Worm (Caenorhabditis elegans) whole organism, early embryonic: Measurements from ENCODE around the gene C08F1.10.
"Not testable (repeated sequence)": the region's sequence is repeated elsewhere in the genome, so short reads cannot be mapped to it uniquely, and the experiment has no call there.

Experiments
- B0310.2 ChIP-seq: sonication (generic microtip); optimal IDR thresholded peaks from 2 replicates; lab custom pipeline; 2016; ENCODE audit warnings: mild to moderate bottlenecking, missing genetic modification characterization, missing compliant biosample characterization
- F13C5.2 ChIP-seq: sonication (generic microtip); optimal IDR thresholded peaks from 2 replicates; lab custom pipeline; 2017; ENCODE audit warnings: mild to moderate bottlenecking, missing genetic modification characterization, inconsistent platforms, missing compliant biosample characterization
- aly-1 ChIP-seq: sonication (generic microtip); optimal IDR thresholded peaks from 2 replicates; lab custom pipeline; 2016; ENCODE audit warnings: missing genetic modification characterization, missing compliant biosample characterization
- ama-1 ChIP-seq: fragments of 150-350 bp; optimal IDR thresholded peaks from 2 replicates; lab custom pipeline; 2014
- ceh-13 ChIP-seq: fragments of 200-800 bp; sonication (Bioruptor generic); optimal IDR thresholded peaks from 2 replicates; lab custom pipeline; 2018; ENCODE audit warnings: mild to moderate bottlenecking, missing genetic modification characterization, missing compliant biosample characterization
- ceh-36 ChIP-seq: sonication (generic microtip); optimal IDR thresholded peaks from 2 replicates; lab custom pipeline; 2016; ENCODE audit warnings: missing genetic modification characterization, inconsistent platforms, missing compliant biosample characterization
- ets-7 ChIP-seq: sonication (generic microtip); optimal IDR thresholded peaks from 2 replicates; lab custom pipeline; 2016; ENCODE audit warnings: missing genotype, missing genetic modification characterization, missing compliant biosample characterization
- flt-1 ChIP-seq: fragments of 200-800 bp; sonication (Bioruptor generic); IDR thresholded peaks from 2 replicates; pipeline ENCODE4 v1.3.6; 2022; ENCODE audit warnings: missing genetic modification characterization, missing compliant biosample characterization
- hmbx-1 ChIP-seq: sonication (generic microtip); optimal IDR thresholded peaks from 2 replicates; lab custom pipeline; 2016; ENCODE audit warnings: mild to moderate bottlenecking, missing genetic modification characterization, missing compliant biosample characterization
- hmg-4 ChIP-seq: fragments of 200-800 bp; sonication (Bioruptor generic); optimal IDR thresholded peaks from 2 replicates; lab custom pipeline; 2018; ENCODE audit warnings: mild to moderate bottlenecking, missing genetic modification characterization, missing compliant biosample characterization
- hnd-1 ChIP-seq: sonication (generic microtip); optimal IDR thresholded peaks from 2 replicates; lab custom pipeline; 2016; ENCODE audit warnings: missing genetic modification characterization, missing compliant biosample characterization
- pes-1 ChIP-seq: fragments of 200-800 bp; sonication (Bioruptor generic); IDR thresholded peaks from 2 replicates; pipeline ENCODE4 v1.3.6; 2022; ENCODE audit warnings: missing genetic modification reagents, missing genetic modification characterization, missing compliant biosample characterization
- scrt-1 ChIP-seq: fragments of 200-800 bp; sonication (Bioruptor generic); IDR thresholded peaks from 2 replicates; pipeline ENCODE4 v1.3.6; 2022; ENCODE audit warnings: missing genetic modification characterization, missing compliant biosample characterization
- sea-1 ChIP-seq: fragments of 200-800 bp; sonication (Bioruptor generic); conservative IDR thresholded peaks from 2 replicates; pipeline ENCODE4 v1.3.6; 2022; ENCODE audit warnings: missing genetic modification characterization, missing compliant biosample characterization
- tbx-11 ChIP-seq: fragments of 200-800 bp; sonication (Bioruptor generic); IDR thresholded peaks from 2 replicates; pipeline ENCODE4 v1.3.6; 2022; ENCODE audit warnings: missing genetic modification characterization, missing compliant biosample characterization
- tbx-37 ChIP-seq: fragments of 200-800 bp; sonication (Bioruptor generic); conservative IDR thresholded peaks from 2 replicates; pipeline ENCODE4 v1.3.6; 2022; ENCODE audit warnings: missing genetic modification reagents, missing genetic modification characterization, missing compliant biosample characterization
- tra-4 ChIP-seq: sonication (generic microtip); optimal IDR thresholded peaks from 2 replicates; lab custom pipeline; 2017; ENCODE audit warnings: missing genetic modification characterization, missing compliant biosample characterization

Gene C08F1.10

ce11 chrII:1786209-1786608 lies at the start of gene C08F1.10:
Gene C08F1.10, minus strand, starts transcription at chrII:1786309.
- TF ChIP-seq F13C5.2 (tag; lab: Kevin White, UChicago): no peak
- TF ChIP-seq pes-1 (GFP tag; lab: Robert Waterston, UW): no peak
- no peak for TF ChIP-seq tra-4 (tag; lab: Kevin White, UChicago)
- no peak for TF ChIP-seq flt-1
- no peak for TF ChIP-seq tbx-37 (GFP tag; lab: Robert Waterston, UW)

DNA sequence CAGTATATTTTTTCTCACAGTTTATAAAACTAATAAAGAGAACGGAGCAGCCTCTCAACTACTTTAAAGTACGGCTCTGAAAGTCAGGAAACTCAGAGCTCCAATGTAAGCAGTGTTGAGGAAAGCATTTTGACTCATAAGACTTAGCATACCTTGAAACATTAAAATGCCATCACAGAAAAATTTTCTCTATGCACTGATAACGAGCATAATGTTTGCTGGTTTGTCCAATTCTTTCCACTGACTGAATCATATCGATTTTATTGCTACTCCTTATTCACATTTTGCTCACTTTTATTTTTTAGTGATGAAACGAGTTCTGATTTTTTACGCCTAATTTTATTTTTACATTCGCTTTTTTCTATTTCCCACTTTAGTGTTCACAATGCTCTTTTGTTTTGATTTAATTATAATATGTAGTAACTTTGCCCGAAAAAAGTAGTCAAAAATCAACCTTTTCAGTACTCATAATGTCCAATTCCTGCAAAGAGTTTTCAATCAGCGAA lies 45.8 kb upstream of the C08F1.10 start, which contains the start of gene math-39:
math-39 (plus strand) TSS at position 456 of the 506 bp plus-strand sequence.
- TF ChIP-seq tra-4 (tag; lab: Kevin White, UChicago): no peak
- no peak for TF ChIP-seq pes-1 (GFP tag; lab: Robert Waterston, UW)
- no peak for TF ChIP-seq B0310.2 (tag; lab: Kevin White, UChicago)
- TF ChIP-seq F13C5.2 (tag; lab: Kevin White, UChicago): no peak
- TF ChIP-seq aly-1 (tag; lab: Kevin White, UChicago): no peak
- TF ChIP-seq ceh-13 (GFP tag; lab: Kevin White, UChicago): no peak
- TF ChIP-seq ets-7 (tag; lab: Kevin White, UChicago): no peak
- no peak for TF ChIP-seq flt-1

DNA sequence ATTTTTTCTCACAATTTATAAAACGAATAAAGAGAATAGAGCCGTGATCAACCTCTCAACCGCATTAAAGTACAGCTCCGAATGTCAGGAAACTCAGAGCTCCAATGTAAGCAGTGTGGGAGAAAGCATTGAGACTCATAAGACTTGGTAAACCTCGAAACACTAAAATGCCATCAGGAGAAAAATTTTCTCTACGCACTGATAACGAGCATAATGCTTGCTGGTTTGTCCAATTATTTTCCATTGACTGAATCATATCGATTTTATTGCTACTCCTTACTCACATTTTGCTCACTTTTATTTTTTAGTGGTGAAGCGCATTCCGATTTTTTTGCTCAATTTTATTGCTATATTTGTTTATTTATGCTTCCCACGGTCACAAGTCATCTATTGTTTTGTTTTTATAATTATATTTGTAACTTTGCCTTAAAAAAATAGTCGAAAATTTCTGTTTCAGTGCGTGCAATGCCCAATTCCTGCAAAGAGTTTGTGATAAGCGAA lies 44.1 kb upstream of the C08F1.10 start, which contains the start of gene math-40:
math-40 (plus strand) TSS at position 451 of the 501 bp plus-strand sequence.
- TF ChIP-seq scrt-1: no peak
- no peak for TF ChIP-seq ama-1
- no peak for TF ChIP-seq tbx-37 (GFP tag; lab: Robert Waterston, UW)
- TF ChIP-seq aly-1 (tag; lab: Kevin White, UChicago): no peak
- no peak for TF ChIP-seq tbx-11
- TF ChIP-seq ceh-13 (GFP tag; lab: Kevin White, UChicago): no peak
- no peak for TF ChIP-seq sea-1 (GFP tag; lab: Robert Waterston, UW)
- no peak for TF ChIP-seq hnd-1 (tag; lab: Kevin White, UChicago)
- no peak for TF ChIP-seq B0310.2 (tag; lab: Kevin White, UChicago)
- TF ChIP-seq pes-1 (GFP tag; lab: Robert Waterston, UW): no peak
- TF ChIP-seq ceh-36: no peak
- TF ChIP-seq hmg-4 (GFP tag; lab: Kevin White, UChicago): no peak
- TF ChIP-seq hmbx-1 (tag; lab: Kevin White, UChicago): no peak
- TF ChIP-seq tra-4 (tag; lab: Kevin White, UChicago): no peak
- no peak for TF ChIP-seq F13C5.2 (tag; lab: Kevin White, UChicago)

DNA sequence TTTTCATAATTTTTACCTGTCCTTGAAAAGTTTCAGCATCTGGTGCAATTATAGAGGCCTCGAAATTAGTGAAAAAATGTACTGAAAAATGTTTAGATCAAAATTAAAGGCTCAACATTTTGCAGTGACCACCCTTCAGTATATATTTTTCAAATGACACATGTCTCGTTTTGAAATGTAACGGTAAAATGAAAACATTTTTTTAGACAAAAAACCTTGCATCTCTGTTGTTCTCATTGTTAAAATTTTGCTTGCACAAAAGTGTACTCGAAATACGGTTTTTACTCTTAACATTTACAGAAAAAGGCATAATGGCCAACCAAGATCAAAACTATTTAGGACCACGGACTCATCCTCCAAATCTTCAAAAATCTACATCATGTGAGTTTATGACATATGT lies 38.2 kb upstream of the C08F1.10 start, which contains the start of gene math-41:
math-41 (plus strand) TSS at position 301 of the 400 bp plus-strand sequence.
- not testable (repeated sequence) for TF ChIP-seq B0310.2 (tag; lab: Kevin White, UChicago); ceh-36; hmbx-1 (tag; lab: Kevin White, UChicago)

- no peak for TF ChIP-seq flt-1
- TF ChIP-seq aly-1 (tag; lab: Kevin White, UChicago): no peak
- no peak for TF ChIP-seq hmbx-1 (tag; lab: Kevin White, UChicago)
Measured at ce11 chrII:1820774-1821173, 34.7 kb upstream of the C08F1.10 start, which contains the start of gene fbxa-3. Gene fbxa-3, minus strand, starts transcription at chrII:1820874.

DNA sequence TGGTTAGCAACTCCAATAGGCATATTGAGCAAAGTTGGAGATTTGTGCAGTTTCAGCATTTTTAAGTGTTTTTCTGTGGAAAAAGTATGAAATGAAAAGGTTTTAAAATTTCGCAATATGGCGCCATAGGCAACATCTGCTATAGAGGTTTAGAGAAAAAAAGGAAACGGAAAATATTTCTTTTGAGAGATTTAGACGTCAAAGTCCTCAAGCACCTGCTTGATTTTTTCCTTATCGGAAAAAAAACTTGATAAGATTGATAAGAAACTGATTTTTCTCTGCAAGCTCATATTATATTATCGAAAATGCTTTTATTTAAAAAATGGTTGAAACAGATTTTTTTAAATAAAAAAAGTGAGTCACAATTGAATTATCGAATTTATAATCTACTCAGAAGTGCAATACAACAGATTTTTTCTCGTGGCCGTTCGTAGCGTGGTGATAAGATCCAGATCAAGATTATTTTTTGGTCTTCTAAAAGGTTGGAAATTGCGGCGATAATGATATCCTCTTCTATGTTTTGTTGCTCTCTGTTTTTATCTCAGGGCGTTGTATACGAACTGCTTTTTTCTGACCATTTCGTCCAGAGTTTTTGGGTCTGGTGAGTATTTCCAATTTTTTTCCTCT lies 33.9 kb upstream of the C08F1.10 start, which contains the start of gene fbxc-19:
fbxc-19 (plus strand) TSS at position 536 of the 627 bp plus-strand sequence.
- TF ChIP-seq ceh-36 (no peak), hmbx-1 (tag; lab: Kevin White, UChicago) (no peak), ets-7 (tag; lab: Kevin White, UChicago) (no peak), flt-1 (no peak), ama-1 (no peak), hnd-1 (tag; lab: Kevin White, UChicago) (no peak), pes-1 (GFP tag; lab: Robert Waterston, UW) (no peak; the same call in 1 of the 2 replicates), sea-1 (GFP tag; lab: Robert Waterston, UW) (no peak), scrt-1 (no peak), tbx-11 (no peak), ceh-13 (GFP tag; lab: Kevin White, UChicago) (no peak)

ce11 chrII:1818300-1818699 lies 32.2 kb upstream of the C08F1.10 start, which contains the start of gene fbxb-10:
Gene fbxb-10, minus strand, starts transcription at chrII:1818400.
- TF ChIP-seq tbx-11: no peak
- no peak for TF ChIP-seq hnd-1 (tag; lab: Kevin White, UChicago)
- no peak for TF ChIP-seq pes-1 (GFP tag; lab: Robert Waterston, UW)
- no peak for TF ChIP-seq F13C5.2 (tag; lab: Kevin White, UChicago)
- TF ChIP-seq hmg-4 (GFP tag; lab: Kevin White, UChicago): no peak
- TF ChIP-seq B0310.2 (tag; lab: Kevin White, UChicago): no peak
- no peak for TF ChIP-seq ceh-36
- TF ChIP-seq ets-7 (tag; lab: Kevin White, UChicago): no peak
- TF ChIP-seq ceh-13 (GFP tag; lab: Kevin White, UChicago): no peak
- no peak for TF ChIP-seq aly-1 (tag; lab: Kevin White, UChicago)
- TF ChIP-seq tbx-37 (GFP tag; lab: Robert Waterston, UW): no peak

- TF ChIP-seq hnd-1 (tag; lab: Kevin White, UChicago): no peak
- TF ChIP-seq sea-1 (GFP tag; lab: Robert Waterston, UW): no peak
- no peak for TF ChIP-seq tbx-37 (GFP tag; lab: Robert Waterston, UW)
- no peak for TF ChIP-seq tra-4 (tag; lab: Kevin White, UChicago)
Measured at ce11 chrII:1816053-1816452, 29.9 kb upstream of the C08F1.10 start.
